Worm (Caenorhabditis elegans): ENCODE measurements around the gene T24H7.8.

ce11 chrII:6241758-6242157, at the start of gene T24H7.8:
- TF ChIP-seq elt-1 (tag; optimal IDR thresholded peaks at IDR 0.05) (no peak), nhr-11 (tag; optimal IDR thresholded peaks at IDR 0.05) (no peak), nhr-237 (tag; optimal IDR thresholded peaks at IDR 0.05) (no peak), fos-1 (tag; optimal IDR thresholded peaks at IDR 0.05) (no peak), unc-39 (tag; optimal IDR thresholded peaks at IDR 0.05) (no peak), egl-27 (tag; optimal IDR thresholded peaks at IDR 0.05) (no peak), elt-2 (tag; optimal IDR thresholded peaks at IDR 0.05) (no peak), nhr-23 (tag; optimal IDR thresholded peaks at IDR 0.05) (no peak)

All from whole organism, L3 larva.